Fruit fly (Drosophila melanogaster): Measurements from ENCODE around the gene nAChRbeta3.

nAChRbeta3 gene

DNA sequence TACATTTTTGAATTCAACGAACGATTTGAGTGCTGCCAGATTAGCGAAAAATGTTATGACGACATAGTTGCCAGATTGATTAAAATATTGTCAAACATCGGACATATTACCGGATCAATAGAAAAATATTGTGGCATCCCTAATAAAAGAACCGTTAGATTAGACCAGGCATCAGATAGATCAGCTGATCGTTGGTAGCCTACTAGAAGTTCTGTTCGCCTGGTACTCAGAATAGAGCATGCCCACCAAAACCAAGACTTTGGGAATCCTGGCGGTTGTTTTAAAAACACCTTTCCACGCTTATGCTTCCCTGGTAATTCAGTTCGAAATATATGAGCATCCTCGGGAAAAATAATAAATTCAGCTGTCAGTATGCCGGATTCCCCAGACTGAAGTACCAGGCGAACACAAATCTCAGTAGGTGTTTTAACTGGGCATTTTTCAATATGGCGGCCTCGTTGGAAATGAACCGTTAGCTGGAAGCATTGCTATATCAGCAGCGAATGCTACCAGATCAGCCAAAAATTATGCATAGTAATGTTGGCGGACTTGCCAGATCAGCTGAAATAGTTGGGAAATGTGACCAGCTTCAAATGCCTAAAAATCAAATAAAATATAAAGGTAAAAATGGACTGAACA lies 4.2 kb upstream of the nAChRbeta3 start (continued):
- TF ChIP-seq CG30020 (tag; optimal IDR thresholded peaks at IDR 0.05) (no peak), sens (GFP tag) (peak; percentile 85), CG13424 (tag; optimal IDR thresholded peaks at IDR 0.05) (no peak), CG15479 (GFP tag; optimal IDR thresholded peaks at IDR 0.05) (no peak), Usf (GFP tag; optimal IDR thresholded peaks at IDR 0.05) (no peak), CG13123 (GFP tag; optimal IDR thresholded peaks at IDR 0.05) (no peak), usp (GFP tag; optimal IDR thresholded peaks at IDR 0.05) (no peak), nmo (GFP tag; optimal IDR thresholded peaks at IDR 0.05) (peak; percentile 56), CG11456 (GFP tag; IDR thresholded peaks at IDR 0.05) (peak; percentile 19; the same call in 1 of the 3 replicates), CG42726 (GFP tag; IDR thresholded peaks at IDR 0.05; ENCODE audit: partially characterized antibody) (peak; percentile 28), ranshi (GFP tag; IDR thresholded peaks at IDR 0.05) (no peak), CG11695 (GFP tag; IDR thresholded peaks at IDR 0.05) (no peak), CG4328 (GFP tag; optimal IDR thresholded peaks at IDR 0.05) (peak; percentile 19), CG18764 (GFP tag; optimal IDR thresholded peaks at IDR 0.05) (no peak), inv (GFP tag; IDR thresholded peaks at IDR 0.05; ENCODE audit: partially characterized antibody) (no peak; the same call in 1 of the 2 replicates), Rx (GFP tag; IDR thresholded peaks at IDR 0.05) (no peak), CG10267 (tag; optimal IDR thresholded peaks at IDR 0.05) (peak; percentile 60), Gug (GFP tag; IDR thresholded peaks at IDR 0.05) (0 out of 4 replicates have a peak, but pooled peaks have one; percentile 7), CG14965 (GFP tag; optimal IDR thresholded peaks at IDR 0.05; ENCODE audit: borderline replicate concordance) (no peak), Bdp1 (GFP tag; optimal IDR thresholded peaks at IDR 0.05) (no peak), HLH54F (GFP tag; optimal IDR thresholded peaks at IDR 0.05) (no peak), cato (GFP tag; optimal IDR thresholded peaks at IDR 0.05; ENCODE audit: borderline replicate concordance) (no peak), CG1024 (GFP tag; IDR thresholded peaks at IDR 0.05) (no peak), gt (GFP tag; IDR thresholded peaks at IDR 0.05) (no peak), Ptx1 (GFP tag; IDR thresholded peaks at IDR 0.05) (no peak), NFAT (GFP tag; IDR thresholded peaks at IDR 0.05) (peak; percentile 45; the same call in 1 of the 2 replicates), pzg (GFP tag; optimal IDR thresholded peaks at IDR 0.05) (peak; percentile 55), CG9797 (GFP tag; optimal IDR thresholded peaks at IDR 0.05) (peak; percentile 85), Nf-YB (GFP tag; optimal IDR thresholded peaks at IDR 0.05) (peak; percentile 43), psq (GFP tag; optimal IDR thresholded peaks at IDR 0.05) (no peak), tup (GFP tag; optimal IDR thresholded peaks at IDR 0.05) (no peak), wdn (GFP tag; IDR thresholded peaks at IDR 0.05) (no peak), otp (GFP tag; IDR thresholded peaks at IDR 0.05) (no peak; the same call in 2 of the 3 replicates), CG8924 (tag; optimal IDR thresholded peaks at IDR 0.05) (peak; percentile 52), CG34376 (GFP tag; optimal IDR thresholded peaks at IDR 0.05) (peak; percentile 79), dimm (GFP tag; IDR thresholded peaks at IDR 0.05) (no peak), CG6813 (GFP tag; optimal IDR thresholded peaks at IDR 0.05) (peak; percentile 17), cas (GFP tag; IDR thresholded peaks at IDR 0.05) (no peak), CG10654 (GFP tag; optimal IDR thresholded peaks at IDR 0.05) (no peak), crol (GFP tag; IDR thresholded peaks at IDR 0.05) (no peak), en (GFP tag; optimal IDR thresholded peaks at IDR 0.05) (no peak), Bgb (GFP tag; IDR thresholded peaks at IDR 0.05; ENCODE audit: partially characterized antibody) (peak; percentile 50), stc (GFP tag; IDR thresholded peaks at IDR 0.05) (no peak), HLHmδ (GFP tag; optimal IDR thresholded peaks at IDR 0.05) (peak; percentile 29), sug (tag; optimal IDR thresholded peaks at IDR 0.05) (peak; percentile 68), CG17568 (GFP tag; optimal IDR thresholded peaks at IDR 0.05) (no peak), pros (GFP tag; optimal IDR thresholded peaks at IDR 0.05) (peak; percentile 93), dm (GFP tag; optimal IDR thresholded peaks at IDR 0.05) (peak; percentile 63), jigr1 (GFP tag; IDR thresholded peaks at IDR 0.05) (no peak), vvl (GFP tag; IDR thresholded peaks at IDR 0.05) (peak; percentile 82)

Data from whole organism, embryonic.